Fruit fly (Drosophila melanogaster) whole organism: ENCODE results near the gene Nadsyn.

ENCODE experiments used
- CG8478 ChIP-seq: fragments of >200 bp; optimal IDR thresholded peaks from 2 replicates; lab custom pipeline; 2018; ENCODE audit warnings: inconsistent platforms
- Dll ChIP-seq: fragments of >200 bp; optimal IDR thresholded peaks from 2 replicates; lab custom pipeline; 2017
- EcR ChIP-seq, 2 experiments: fragments of >200 bp; optimal IDR thresholded peaks; 2 replicates each; lab custom pipeline; 2017; ENCODE audit warnings: missing biosample characterization in 2 of 2, missing genetic modification characterization in 2 of 2, missing genetic modification reagents in 2 of 2
- pan ChIP-seq: fragments of >200 bp; optimal IDR thresholded peaks from 2 replicates; lab custom pipeline; 2017
- psq ChIP-seq: fragments of >200 bp; optimal IDR thresholded peaks from 2 replicates; lab custom pipeline; 2017
- usp ChIP-seq: fragments of >200 bp; optimal IDR thresholded peaks from 2 replicates; lab custom pipeline; 2017; ENCODE audit warnings: missing biosample characterization, missing genetic modification characterization, mixed read lengths

dm6 chrX:13643961-13644360, 74.1 kb downstream of the Nadsyn start:
- TF ChIP-seq EcR (GFP tag; optimal IDR thresholded peaks at IDR 0.05; lab: Kevin White, UChicago) = no peak
- TF ChIP-seq Dll (lab: Kevin White, UChicago) = no peak
- no peak for TF ChIP-seq CG8478 (lab: Kevin White, UChicago)
- no peak for TF ChIP-seq psq (lab: Kevin White, UChicago)
- TF ChIP-seq usp (GFP tag; lab: Kevin White, UChicago) = no peak
- TF ChIP-seq pan (lab: Kevin White, UChicago) = no peak
